Worm (Caenorhabditis elegans) whole organism, L1 larva: ENCODE measurements around the gene Y38H6C.8.

ENCODE experiments used
- alr-1 ChIP-seq: fragments of 200-800 bp; sonication (Bioruptor generic); optimal IDR thresholded peaks from 2 replicates; lab custom pipeline; 2018; ENCODE audit warnings: borderline replicate concordance, mild to moderate bottlenecking, missing genetic modification characterization, missing compliant biosample characterization
- efl-1 ChIP-seq, 4 experiments: fragments of 150-350 bp; optimal IDR thresholded peaks in 3 of 4; peaks in 1 of 4; 1 replicate in 1 of 4; 2 replicates in 3 of 4; lab custom pipeline; 2014; ENCODE audit warnings: missing biosample characterization in 2 of 4, missing genetic modification characterization in 2 of 4, missing genetic modification reagents in 2 of 4
- elt-2 ChIP-seq: sonication (generic microtip); optimal IDR thresholded peaks from 2 replicates; lab custom pipeline; 2016; ENCODE audit warnings: missing genetic modification characterization, mild to moderate bottlenecking, inconsistent platforms, missing compliant biosample characterization, missing genetic modification reagents
- nhr-11 ChIP-seq: fragments of 150-350 bp; optimal IDR thresholded peaks from 2 replicates; lab custom pipeline; 2014; ENCODE audit warnings: missing biosample characterization, missing genetic modification characterization
- rnt-1 ChIP-seq: sonication (generic microtip); optimal IDR thresholded peaks from 2 replicates; lab custom pipeline; 2016; ENCODE audit warnings: mild to moderate bottlenecking, missing genetic modification characterization, moderate library complexity, missing compliant biosample characterization
- sox-4 ChIP-seq: sonication (generic microtip); optimal IDR thresholded peaks from 2 replicates; lab custom pipeline; 2016; ENCODE audit warnings: missing genetic modification characterization, missing compliant biosample characterization
- tlp-1 ChIP-seq: fragments of 150-350 bp; optimal IDR thresholded peaks from 2 replicates; lab custom pipeline; 2014; ENCODE audit warnings: missing biosample characterization, missing genetic modification characterization
- unc-130 ChIP-seq: fragments of 150-350 bp; optimal IDR thresholded peaks from 2 replicates; lab custom pipeline; 2017; ENCODE audit warnings: missing biosample characterization, missing genetic modification characterization, inconsistent platforms
- zag-1 ChIP-seq: fragments of 150-350 bp; optimal IDR thresholded peaks from 2 replicates; lab custom pipeline; 2014; ENCODE audit warnings: missing biosample characterization, missing genetic modification characterization

DNA sequence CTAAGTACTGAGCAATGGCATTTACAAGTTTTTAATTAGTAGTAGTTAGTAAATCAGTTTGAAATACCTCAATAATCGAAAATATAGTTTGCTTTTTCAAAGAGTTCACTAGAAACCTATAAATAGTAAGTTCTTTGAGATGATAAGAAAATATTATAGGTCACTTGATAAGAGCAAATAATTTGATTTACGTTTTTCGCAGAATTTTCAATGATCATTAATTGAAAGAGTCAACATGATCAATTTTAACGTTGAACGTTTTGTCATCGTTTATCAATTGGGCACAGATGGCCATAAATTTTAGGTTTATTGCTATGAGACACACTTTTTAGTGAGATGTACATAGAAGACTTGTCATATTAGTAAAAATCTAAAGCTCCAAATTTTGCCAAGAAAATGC lies 32.0 kb downstream of the Y38H6C.8 start:
- TF ChIP-seq tlp-1: no peak
- no peak for TF ChIP-seq nhr-11 (tag; lab: Kevin White, UChicago)
- no peak for TF ChIP-seq sox-4 (tag; lab: Kevin White, UChicago)
- no peak for TF ChIP-seq efl-1 (optimal IDR thresholded peaks at IDR 0.05; lab: Kevin White, UChicago)
- TF ChIP-seq efl-1 (GFP tag; optimal IDR thresholded peaks at IDR 0.05 in 1 of 2; lab: Kevin White, UChicago): no peak
- no peak for TF ChIP-seq rnt-1 (tag; lab: Kevin White, UChicago)
- TF ChIP-seq elt-2 (tag; lab: Kevin White, UChicago): peak; percentile 37
- TF ChIP-seq alr-1: no peak
- no peak for TF ChIP-seq zag-1 (tag; lab: Kevin White, UChicago)
- no peak for TF ChIP-seq unc-130 (tag; lab: Kevin White, UChicago)
